Worm (Caenorhabditis elegans) whole organism, mixed stage, embryonic: ENCODE results near the gene F44D12.8.

Source experiments
- lin-13 ChIP-seq: fragments of 150-350 bp; optimal IDR thresholded peaks from 2 replicates; lab custom pipeline; 2014; ENCODE audit warnings: missing biosample characterization, missing genetic modification characterization
- lsy-2 ChIP-seq: fragments of 150-350 bp; optimal IDR thresholded peaks from 2 replicates; lab custom pipeline; 2014; ENCODE audit warnings: missing biosample characterization, missing genetic modification characterization
- nhr-28 ChIP-seq: fragments of 150-350 bp; optimal IDR thresholded peaks from 2 replicates; lab custom pipeline; 2014; ENCODE audit warnings: missing biosample characterization, missing genetic modification characterization
- pha-4 ChIP-seq: fragments of 150-350 bp; optimal IDR thresholded peaks from 2 replicates; lab custom pipeline; 2018; ENCODE audit warnings: missing biosample characterization, missing genetic modification reagents, missing genetic modification characterization
- snpc-4 ChIP-seq: fragments of 150-350 bp; optimal IDR thresholded peaks from 2 replicates; lab custom pipeline; 2014; ENCODE audit warnings: missing biosample characterization, missing genetic modification characterization

- no peak for TF ChIP-seq pha-4 (tag; lab: Kevin White, UChicago)
- TF ChIP-seq lin-13 (tag; lab: Kevin White, UChicago) = no peak
- TF ChIP-seq snpc-4 = no peak
- TF ChIP-seq nhr-28 = no peak
- TF ChIP-seq lsy-2 (tag; lab: Kevin White, UChicago) = no peak
Observed at ce11 chrIV:10072527-10072926, 49.4 kb downstream of the F44D12.8 start, which contains the start of gene W01B6.3.
